Worm (Caenorhabditis elegans) whole organism, L1 larva: Measurements from ENCODE around the gene F10D7.4.
A peak's percentile ranks its signal among the peaks of the same experiment; 100 is the strongest.

Source experiments
- C04F5.9 ChIP-seq: sonication (generic microtip); optimal IDR thresholded peaks from 2 replicates; lab custom pipeline; 2016; ENCODE audit warnings: missing genetic modification characterization, missing compliant biosample characterization
- C16A3.4 ChIP-seq: fragments of 150-350 bp; optimal IDR thresholded peaks from 2 replicates; lab custom pipeline; 2014; ENCODE audit warnings: missing biosample characterization, missing genetic modification characterization
- C34B4.2 ChIP-seq: sonication (generic microtip); optimal IDR thresholded peaks from 2 replicates; lab custom pipeline; 2017; ENCODE audit warnings: mild to moderate bottlenecking, missing genetic modification characterization, missing compliant biosample characterization
- F16B12.6 ChIP-seq: fragments of 150-350 bp; optimal IDR thresholded peaks from 2 replicates; lab custom pipeline; 2014; ENCODE audit warnings: missing biosample characterization, missing genetic modification characterization
- aly-2 ChIP-seq: fragments of 150-350 bp; optimal IDR thresholded peaks from 2 replicates; lab custom pipeline; 2014; ENCODE audit warnings: missing biosample characterization, missing genetic modification characterization
- ama-1 ChIP-seq: fragments of 150-350 bp; optimal IDR thresholded peaks from 2 replicates; lab custom pipeline; 2014
- blmp-1 ChIP-seq: fragments of 150-350 bp; optimal IDR thresholded peaks from 2 replicates; lab custom pipeline; 2014; ENCODE audit warnings: missing biosample characterization, missing genetic modification characterization
- ceh-88 ChIP-seq: fragments of 200-800 bp; sonication (Bioruptor generic); IDR thresholded peaks from 2 replicates; pipeline ENCODE4 v1.3.6; 2022; ENCODE audit warnings: missing genetic modification characterization, missing compliant biosample characterization
- ceh-90 ChIP-seq: sonication (generic microtip); optimal IDR thresholded peaks from 2 replicates; lab custom pipeline; 2016; ENCODE audit warnings: missing genetic modification characterization, missing compliant biosample characterization
- efl-1 ChIP-seq, 4 experiments: fragments of 150-350 bp; optimal IDR thresholded peaks in 3 of 4; peaks in 1 of 4; 1 replicate in 1 of 4; 2 replicates in 3 of 4; lab custom pipeline; 2014; ENCODE audit warnings: missing biosample characterization in 2 of 4, missing genetic modification characterization in 2 of 4, missing genetic modification reagents in 2 of 4
- egl-13 ChIP-seq: sonication (generic microtip); optimal IDR thresholded peaks from 2 replicates; lab custom pipeline; 2016; ENCODE audit warnings: missing genotype, missing genetic modification reagents, missing genetic modification characterization, missing compliant biosample characterization
- egl-27 ChIP-seq, 2 experiments: fragments of 150-350 bp in 1 of 2; sonication (generic microtip); optimal IDR thresholded peaks; 3 replicates each; lab custom pipeline; 2017 to 2018; ENCODE audit warnings: missing biosample characterization in 2 of 2, missing genetic modification characterization in 2 of 2, missing genetic modification reagents in 2 of 2
- elt-3 ChIP-seq, 6 experiments: fragments of 150-350 bp in 1 of 6; sonication (generic microtip); optimal IDR thresholded peaks; 2 replicates each; lab custom pipeline; 2017 to 2018; ENCODE audit warnings: missing biosample characterization in 6 of 6, missing genetic modification characterization in 6 of 6, inconsistent platforms in 1 of 6
- ets-5 ChIP-seq: fragments of 200-800 bp; sonication (Bioruptor generic); IDR thresholded peaks from 2 replicates; pipeline ENCODE4 v1.3.6; 2022; ENCODE audit warnings: missing genetic modification characterization, missing compliant biosample characterization
- fkh-4 ChIP-seq: sonication (generic microtip); optimal IDR thresholded peaks from 2 replicates; lab custom pipeline; 2016; ENCODE audit warnings: missing compliant biosample characterization, missing genetic modification characterization, borderline replicate concordance
- fos-1 ChIP-seq: fragments of 150-350 bp; optimal IDR thresholded peaks from 2 replicates; lab custom pipeline; 2014; ENCODE audit warnings: missing biosample characterization, missing genetic modification characterization
- hlh-17 ChIP-seq: fragments of 200-800 bp; sonication (Bioruptor generic); optimal IDR thresholded peaks from 2 replicates; lab custom pipeline; 2018; ENCODE audit warnings: missing genetic modification characterization, mild to moderate bottlenecking, missing compliant biosample characterization, moderate library complexity, borderline replicate concordance
- hpl-2 ChIP-seq: fragments of 150-350 bp; optimal IDR thresholded peaks from 2 replicates; lab custom pipeline; 2014; ENCODE audit warnings: missing biosample characterization, missing genetic modification reagents, missing genetic modification characterization
- irx-1 ChIP-seq: sonication (generic microtip); optimal IDR thresholded peaks from 2 replicates; lab custom pipeline; 2016; ENCODE audit warnings: missing genetic modification characterization, missing compliant biosample characterization
- jun-1 ChIP-seq: fragments of 150-350 bp; optimal IDR thresholded peaks from 2 replicates; lab custom pipeline; 2014; ENCODE audit warnings: missing biosample characterization, missing genetic modification reagents, missing genetic modification characterization
- lin-13 ChIP-seq: fragments of 150-350 bp; optimal IDR thresholded peaks from 2 replicates; lab custom pipeline; 2014; ENCODE audit warnings: missing biosample characterization, missing genetic modification reagents, missing genetic modification characterization
- lin-15B ChIP-seq: fragments of 150-350 bp; sonication (generic microtip); optimal IDR thresholded peaks from 3 replicates; lab custom pipeline; 2014; ENCODE audit warnings: missing biosample characterization, missing genetic modification characterization
- lin-35 ChIP-seq, 2 experiments: fragments of 150-350 bp; optimal IDR thresholded peaks; 2 replicates each; lab custom pipeline; 2014; ENCODE audit warnings: missing biosample characterization in 2 of 2, missing genetic modification characterization in 2 of 2, missing genetic modification reagents in 2 of 2
- lin-39 ChIP-seq: fragments of 150-350 bp; optimal IDR thresholded peaks from 2 replicates; lab custom pipeline; 2014; ENCODE audit warnings: missing biosample characterization, missing genetic modification reagents, missing genetic modification characterization
- lsy-2 ChIP-seq, 2 experiments: fragments of 150-350 bp; optimal IDR thresholded peaks; 2 replicates each; lab custom pipeline; 2014; ENCODE audit warnings: missing biosample characterization in 2 of 2, missing genetic modification characterization in 2 of 2
- mab-9 ChIP-seq: fragments of 200-800 bp; sonication (Bioruptor generic); IDR thresholded peaks from 2 replicates; pipeline ENCODE4 v1.3.6; 2022; ENCODE audit warnings: missing genetic modification reagents, missing genetic modification characterization, missing compliant biosample characterization
- mep-1 ChIP-seq: fragments of 150-350 bp; optimal IDR thresholded peaks from 2 replicates; lab custom pipeline; 2014; ENCODE audit warnings: missing biosample characterization, missing genetic modification characterization
- nhr-19 ChIP-seq: fragments of 200-800 bp; sonication (Bioruptor generic); conservative IDR thresholded peaks from 2 replicates; pipeline ENCODE4 v1.3.6; 2022; ENCODE audit warnings: missing genetic modification characterization, missing compliant biosample characterization
- nhr-20 ChIP-seq: sonication (generic microtip); optimal IDR thresholded peaks from 2 replicates; lab custom pipeline; 2016; ENCODE audit warnings: mild to moderate bottlenecking, missing genetic modification characterization, missing compliant biosample characterization
- nhr-47 ChIP-seq: sonication (generic microtip); optimal IDR thresholded peaks from 2 replicates; lab custom pipeline; 2016; ENCODE audit warnings: mild to moderate bottlenecking, missing genetic modification characterization, moderate library complexity, missing compliant biosample characterization
- nhr-71 ChIP-seq: sonication (generic microtip); optimal IDR thresholded peaks from 2 replicates; lab custom pipeline; 2016; ENCODE audit warnings: mild to moderate bottlenecking, missing genetic modification characterization, moderate library complexity, missing compliant biosample characterization
- nhr-77 ChIP-seq: fragments of 150-350 bp; optimal IDR thresholded peaks from 2 replicates; lab custom pipeline; 2014; ENCODE audit warnings: missing biosample characterization, missing genetic modification characterization
- nhr-85 ChIP-seq: sonication (generic microtip); peaks from one replicate; lab custom pipeline; 2016; ENCODE audit warnings: missing genetic modification characterization, inconsistent platforms, missing compliant biosample characterization
- nhr-90 ChIP-seq: sonication (generic microtip); optimal IDR thresholded peaks from 2 replicates; lab custom pipeline; 2016; ENCODE audit warnings: mild to moderate bottlenecking, missing genetic modification characterization, missing compliant biosample characterization; ENCODE audit not compliant: poor library complexity
- pqm-1 ChIP-seq: sonication (generic microtip); optimal IDR thresholded peaks from 3 replicates; lab custom pipeline; 2017; ENCODE audit warnings: missing biosample characterization, missing genetic modification characterization
- skn-1 ChIP-seq: fragments of 150-350 bp; optimal IDR thresholded peaks from 2 replicates; lab custom pipeline; 2014; ENCODE audit warnings: missing biosample characterization, missing genetic modification characterization
- snu-23 ChIP-seq: sonication (generic microtip); optimal IDR thresholded peaks from 2 replicates; lab custom pipeline; 2016; ENCODE audit warnings: missing genetic modification characterization, missing compliant biosample characterization
- sptf-1 ChIP-seq: fragments of 150-350 bp; optimal IDR thresholded peaks from 2 replicates; lab custom pipeline; 2014; ENCODE audit warnings: missing biosample characterization, missing genetic modification characterization
- tbx-2 ChIP-seq: sonication (generic microtip); optimal IDR thresholded peaks from 2 replicates; lab custom pipeline; 2016; ENCODE audit warnings: missing genetic modification characterization, missing compliant biosample characterization
- unc-130 ChIP-seq: fragments of 150-350 bp; optimal IDR thresholded peaks from 2 replicates; lab custom pipeline; 2017; ENCODE audit warnings: missing biosample characterization, missing genetic modification characterization, inconsistent platforms
- unc-98 ChIP-seq: fragments of 200-800 bp; sonication (Bioruptor generic); IDR thresholded peaks from 2 replicates; pipeline ENCODE4 v1.3.6; 2022; ENCODE audit warnings: missing genetic modification characterization, missing compliant biosample characterization
- vab-15 ChIP-seq: sonication (generic microtip); optimal IDR thresholded peaks from 2 replicates; lab custom pipeline; 2017; ENCODE audit warnings: missing genotype, mild to moderate bottlenecking, missing genetic modification characterization, missing compliant biosample characterization
- xbp-1 ChIP-seq: sonication (generic microtip); optimal IDR thresholded peaks from 2 replicates; lab custom pipeline; 2016; ENCODE audit warnings: missing genetic modification characterization, missing compliant biosample characterization
- zip-4 ChIP-seq: fragments of 200-800 bp; sonication (Bioruptor generic); optimal IDR thresholded peaks from 2 replicates; lab custom pipeline; 2018; ENCODE audit warnings: mild to moderate bottlenecking, missing genetic modification characterization, moderate library complexity, missing compliant biosample characterization
- ztf-4 ChIP-seq: fragments of 150-350 bp; optimal IDR thresholded peaks from 2 replicates; lab custom pipeline; 2014; ENCODE audit warnings: missing biosample characterization, missing genetic modification characterization

The F10D7.4 gene

DNA sequence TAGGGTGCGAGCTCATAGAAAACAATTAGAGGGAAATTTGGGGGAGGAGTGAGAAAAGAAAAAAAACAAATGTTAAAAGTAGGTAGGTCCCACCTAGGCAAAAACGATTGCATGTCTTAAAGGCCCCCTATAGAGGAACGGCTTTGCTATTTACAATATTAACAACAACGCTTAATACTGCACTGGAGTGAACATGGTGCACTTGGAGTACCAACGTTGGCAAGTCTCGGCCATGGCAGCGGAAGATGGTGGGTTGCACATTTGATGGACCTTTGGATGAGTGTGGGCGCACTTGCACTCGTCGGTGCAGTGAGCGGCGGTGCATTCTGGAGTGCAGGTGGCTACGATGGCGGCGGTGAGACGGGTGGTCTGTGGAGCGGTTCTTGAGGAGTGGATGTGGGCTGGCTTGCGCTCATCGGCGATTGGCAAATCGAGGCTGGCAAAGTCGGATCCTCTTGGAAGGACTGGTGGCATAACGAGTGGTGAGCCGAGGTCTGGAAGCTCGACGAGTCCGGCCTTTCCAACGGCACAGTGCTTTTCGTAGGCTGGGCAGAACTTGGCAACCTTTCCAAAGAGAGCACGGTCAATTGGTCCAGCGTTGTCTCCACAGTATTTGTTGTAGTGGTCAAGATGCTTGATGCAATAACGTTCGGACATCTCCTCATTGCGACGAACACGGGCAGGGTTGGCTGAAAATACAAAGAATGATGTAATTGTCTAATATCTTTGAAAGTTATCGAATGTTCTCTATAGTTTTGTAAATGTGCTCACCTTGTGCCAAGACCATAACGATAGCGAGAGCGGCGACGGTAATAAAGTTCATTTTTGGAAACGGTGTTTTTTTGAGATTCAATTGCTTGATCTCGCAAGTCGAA is 38.9 kb upstream of the F10D7.4 start:
- no peak for TF ChIP-seq skn-1 (tag; lab: Kevin White, UChicago)
- peak; percentile 95 for TF ChIP-seq ama-1 (lab: Kevin White, UChicago)
- no peak for TF ChIP-seq nhr-71 (tag; lab: Kevin White, UChicago)
- peak; percentile 35 for TF ChIP-seq hpl-2 (GFP tag; lab: Kevin White, UChicago)
- no peak for TF ChIP-seq efl-1 (optimal IDR thresholded peaks at IDR 0.05; lab: Kevin White, UChicago)
- TF ChIP-seq efl-1 (GFP tag; optimal IDR thresholded peaks at IDR 0.05 in 1 of 2; lab: Kevin White, UChicago): peak in 1 of 2 experiments; percentile 84
- TF ChIP-seq tbx-2 (tag; lab: Kevin White, UChicago): no peak
- no peak for TF ChIP-seq mab-9 (GFP tag; lab: Robert Waterston, UW)
- peak; percentile 6 for TF ChIP-seq ztf-4 (tag; lab: Kevin White, UChicago)
- TF ChIP-seq aly-2: no peak
- peak in 1 of 6 experiments; percentile 12 for TF ChIP-seq elt-3 (tag; optimal IDR thresholded peaks at IDR 0.05; lab: Kevin White, UChicago)
- TF ChIP-seq ceh-88 (GFP tag; lab: Robert Waterston, UW): no peak

DNA sequence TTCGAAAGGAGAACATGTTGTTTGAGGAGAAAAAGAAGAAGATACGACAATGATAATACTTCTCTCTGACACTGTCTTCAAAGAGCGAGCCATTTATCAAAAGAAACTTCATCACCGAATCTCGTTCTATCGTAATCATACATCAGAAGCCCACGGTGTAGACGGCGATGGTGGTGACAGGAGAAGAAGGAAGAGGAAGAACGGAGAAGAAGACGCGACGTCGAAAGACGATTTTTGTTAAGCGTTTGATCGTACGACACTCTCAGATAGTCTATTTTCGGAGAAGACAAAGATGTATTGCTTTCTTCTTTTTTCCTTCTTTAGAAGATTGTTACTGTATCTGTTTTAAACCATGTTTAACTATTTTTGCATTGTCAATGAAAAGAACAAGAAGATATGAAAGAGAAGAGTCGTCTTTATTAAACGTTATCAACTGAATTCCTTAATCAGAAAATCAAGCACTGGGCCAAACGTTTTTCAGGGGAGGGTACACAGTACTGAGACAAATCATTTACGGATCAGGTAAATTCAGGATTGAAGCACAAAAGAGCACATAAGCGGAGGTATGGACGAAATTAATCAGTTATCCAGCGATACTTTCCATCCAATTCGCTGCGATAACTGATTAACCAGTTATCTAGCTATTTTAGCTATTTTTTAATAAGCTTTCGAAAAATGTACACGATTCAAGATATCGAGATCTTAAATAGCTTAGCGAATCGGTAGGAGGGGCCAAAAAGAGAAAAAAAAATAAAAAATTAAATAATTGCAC is 38.1 kb upstream of the F10D7.4 start:
- TF ChIP-seq F16B12.6: no peak
- TF ChIP-seq hlh-17: no peak
- TF ChIP-seq mep-1 (tag; lab: Kevin White, UChicago): peak; percentile 21
- TF ChIP-seq egl-27 (tag; optimal IDR thresholded peaks at IDR 0.05; lab: Kevin White, UChicago): no peak
- no peak for TF ChIP-seq pqm-1 (tag; lab: Kevin White, UChicago)
- TF ChIP-seq skn-1 (tag; lab: Kevin White, UChicago): no peak
- peak; percentile 59 for TF ChIP-seq aly-2
- TF ChIP-seq efl-1 (optimal IDR thresholded peaks at IDR 0.05; lab: Kevin White, UChicago): no peak
- peak in 1 of 2 experiments; percentile 85 for TF ChIP-seq efl-1 (GFP tag; optimal IDR thresholded peaks at IDR 0.05 in 1 of 2; lab: Kevin White, UChicago)
- peak; percentile 94 for TF ChIP-seq ztf-4 (tag; lab: Kevin White, UChicago)
- peak in 1 of 2 experiments; percentile 47 for TF ChIP-seq lin-35 (GFP tag; optimal IDR thresholded peaks at IDR 0.05; lab: Kevin White, UChicago)
- no peak for TF ChIP-seq egl-13 (tag; lab: Kevin White, UChicago)
- TF ChIP-seq fkh-4 (tag; lab: Kevin White, UChicago): no peak
- 0 out of 2 replicates have a peak, but pooled peaks have one; percentile 7 for TF ChIP-seq ets-5
- no peak for TF ChIP-seq lin-15B (tag; lab: Kevin White, UChicago)
- peak; percentile 13 for TF ChIP-seq tbx-2 (tag; lab: Kevin White, UChicago)
- peak in 1 of 2 experiments; percentile 71 for TF ChIP-seq lsy-2 (tag; optimal IDR thresholded peaks at IDR 0.05; lab: Kevin White, UChicago)
- TF ChIP-seq C16A3.4 (tag; lab: Kevin White, UChicago): peak; percentile 10
- TF ChIP-seq nhr-85 (tag; lab: Kevin White, UChicago): peak; percentile 91
- no peak for TF ChIP-seq lin-39 (tag; lab: Kevin White, UChicago)
- TF ChIP-seq unc-130 (tag; lab: Kevin White, UChicago): no peak
- no peak for TF ChIP-seq nhr-77
- no peak for TF ChIP-seq zip-4 (GFP tag; lab: Kevin White, UChicago)
- peak; percentile 73 for TF ChIP-seq ama-1 (lab: Kevin White, UChicago)
- TF ChIP-seq snu-23: peak; percentile 54
- no peak for TF ChIP-seq ceh-90 (tag; lab: Kevin White, UChicago)
- peak; percentile 27 for TF ChIP-seq irx-1 (tag; lab: Kevin White, UChicago)
- TF ChIP-seq nhr-19: peak; percentile 37; the same call in 1 of the 2 replicates
- TF ChIP-seq C04F5.9: no peak
- TF ChIP-seq nhr-47 (tag; lab: Kevin White, UChicago): peak; percentile 28
- TF ChIP-seq vab-15: no peak
- TF ChIP-seq sptf-1 (tag; lab: Kevin White, UChicago): no peak
- TF ChIP-seq nhr-71 (tag; lab: Kevin White, UChicago): peak; percentile 77
- TF ChIP-seq hpl-2 (GFP tag; lab: Kevin White, UChicago): peak; percentile 42
- TF ChIP-seq jun-1 (tag; lab: Kevin White, UChicago): peak; percentile 26
- TF ChIP-seq fos-1 (tag; lab: Kevin White, UChicago): peak; percentile 48
- TF ChIP-seq elt-3 (tag; optimal IDR thresholded peaks at IDR 0.05; lab: Kevin White, UChicago): peak in 3 of 6 experiments; percentile 2 to 80 (median 70)
- TF ChIP-seq unc-98: no peak
- TF ChIP-seq blmp-1 (tag; lab: Kevin White, UChicago): peak; percentile 73
- peak; percentile 36 for TF ChIP-seq nhr-20 (tag; lab: Kevin White, UChicago)
- no peak for TF ChIP-seq C34B4.2 (tag; lab: Kevin White, UChicago)
- peak; percentile 83 for TF ChIP-seq nhr-90 (tag; lab: Kevin White, UChicago)
- peak; percentile 22 for TF ChIP-seq lin-13 (GFP tag; lab: Kevin White, UChicago)
- TF ChIP-seq xbp-1 (tag; lab: Kevin White, UChicago): no peak
